Worm (Caenorhabditis elegans): ENCODE results near the gene F09C12.8.

ce11 chrII:5150829-5151228, 38.6 kb downstream of the F09C12.8 start, which contains the start of gene srb-16:
- TF ChIP-seq lin-15B (tag; optimal IDR thresholded peaks at IDR 0.05), result no peak
- TF ChIP-seq snpc-4 (tag; optimal IDR thresholded peaks at IDR 0.05), result no peak
- TF ChIP-seq lir-3 (tag; optimal IDR thresholded peaks at IDR 0.05), result no peak
- TF ChIP-seq zag-1 (tag; optimal IDR thresholded peaks at IDR 0.05), result no peak
- no peak for TF ChIP-seq ceh-20 (GFP tag; IDR thresholded peaks at IDR 0.05)
- no peak for TF ChIP-seq R02D3.7 (tag; optimal IDR thresholded peaks at IDR 0.05)
- TF ChIP-seq lin-38 (GFP tag; IDR thresholded peaks at IDR 0.05), result no peak
- no peak for TF ChIP-seq zfp-3 (GFP tag; conservative IDR thresholded peaks at IDR 0.05)

Data from whole organism, L4 larva.